Worm (Caenorhabditis elegans) whole organism, L4/young adult: Measurements from ENCODE around the gene F59F4.3.

Source experiments
- W03F9.2 ChIP-seq: fragments of 150-350 bp; optimal IDR thresholded peaks from 2 replicates; lab custom pipeline; 2014; ENCODE audit warnings: missing biosample characterization, missing genetic modification characterization
- dao-5 ChIP-seq: sonication (generic microtip); optimal IDR thresholded peaks from 2 replicates; lab custom pipeline; 2016; ENCODE audit warnings: missing genotype, missing genetic modification characterization, moderate library complexity, missing compliant biosample characterization
- him-1 ChIP-seq: sonication (generic microtip); optimal IDR thresholded peaks from 2 replicates; lab custom pipeline; 2016; ENCODE audit warnings: missing genotype, missing genetic modification reagents, missing genetic modification characterization, missing compliant biosample characterization

F59F4.3 gene

DNA sequence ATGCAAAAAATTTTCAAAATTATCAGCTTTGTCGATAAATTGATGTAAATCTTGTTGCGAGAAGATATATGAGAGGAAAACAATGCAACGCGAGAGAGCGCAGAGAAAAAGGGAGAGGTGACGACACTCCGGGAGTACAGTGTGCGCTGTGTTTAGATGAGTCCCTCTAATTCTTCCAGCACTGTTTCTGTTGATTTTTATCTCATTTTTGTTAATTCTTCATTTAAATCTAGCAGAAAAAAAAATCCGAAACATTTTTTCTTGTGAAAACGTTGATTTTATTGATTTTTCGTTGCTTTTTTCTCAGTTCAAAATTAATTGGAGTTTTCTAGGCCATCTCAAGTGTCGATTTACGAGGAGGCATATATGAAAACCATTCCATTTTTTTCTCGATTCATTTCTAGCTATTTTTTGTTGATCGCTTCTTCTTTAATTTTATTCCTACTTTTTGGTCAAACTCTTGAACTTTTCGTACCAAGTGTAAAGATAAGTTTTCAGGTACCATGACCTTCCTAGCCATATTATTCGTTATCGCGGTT lies 2.1 kb upstream of the F59F4.3 start, which contains the start of gene acl-1:
Gene acl-1, plus strand, starts transcription at position 489 of the 539 bp plus-strand sequence.
- peak; percentile 62 for TF ChIP-seq him-1
- TF ChIP-seq dao-5 (tag; lab: Kevin White, UChicago), result no peak
- peak; percentile 11 for TF ChIP-seq W03F9.2 (tag; lab: Kevin White, UChicago)

DNA sequence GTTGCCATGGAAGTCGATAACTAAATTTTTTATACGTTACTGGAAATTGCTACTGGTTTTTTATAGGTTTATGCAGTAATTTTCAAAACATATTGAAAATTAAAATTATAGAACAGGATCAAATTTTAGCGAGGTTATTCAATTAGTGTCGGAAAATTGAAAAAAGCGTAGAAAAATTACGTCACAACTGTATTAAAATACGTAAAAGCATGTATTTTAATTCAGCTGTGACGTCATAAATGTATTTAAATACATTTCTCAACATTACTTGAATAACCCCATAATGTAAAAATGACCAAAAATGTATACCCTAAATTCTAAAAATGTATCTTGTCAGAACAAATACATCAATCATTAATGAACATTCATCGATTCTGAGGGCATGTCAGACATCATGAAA lies 1.5 kb upstream of the F59F4.3 start:
- no peak for TF ChIP-seq W03F9.2 (tag; lab: Kevin White, UChicago)
- TF ChIP-seq dao-5 (tag; lab: Kevin White, UChicago), result no peak
- TF ChIP-seq him-1, result no peak

DNA sequence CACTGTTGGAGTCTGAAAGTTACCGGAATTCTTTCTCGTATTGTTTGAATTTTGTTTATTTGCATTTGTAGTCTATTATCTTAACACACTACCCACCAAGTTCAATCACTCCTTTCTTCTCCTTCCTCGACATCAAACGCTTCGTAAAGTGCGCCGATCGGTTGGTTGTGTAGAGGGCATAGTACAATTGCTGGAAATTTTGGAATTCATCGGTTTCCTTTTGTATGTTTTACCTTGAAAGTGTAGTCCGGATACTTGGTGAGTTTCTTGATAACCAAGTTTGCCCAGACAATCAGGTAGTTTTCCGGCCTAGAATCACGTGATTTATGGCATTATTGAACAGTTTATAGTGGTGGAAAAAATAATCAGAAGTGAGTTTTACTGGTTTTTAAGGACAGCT lies 841 bp downstream of the F59F4.3 start:
- TF ChIP-seq dao-5 (tag; lab: Kevin White, UChicago), result no peak
- no peak for TF ChIP-seq W03F9.2 (tag; lab: Kevin White, UChicago)
- no peak for TF ChIP-seq him-1

DNA sequence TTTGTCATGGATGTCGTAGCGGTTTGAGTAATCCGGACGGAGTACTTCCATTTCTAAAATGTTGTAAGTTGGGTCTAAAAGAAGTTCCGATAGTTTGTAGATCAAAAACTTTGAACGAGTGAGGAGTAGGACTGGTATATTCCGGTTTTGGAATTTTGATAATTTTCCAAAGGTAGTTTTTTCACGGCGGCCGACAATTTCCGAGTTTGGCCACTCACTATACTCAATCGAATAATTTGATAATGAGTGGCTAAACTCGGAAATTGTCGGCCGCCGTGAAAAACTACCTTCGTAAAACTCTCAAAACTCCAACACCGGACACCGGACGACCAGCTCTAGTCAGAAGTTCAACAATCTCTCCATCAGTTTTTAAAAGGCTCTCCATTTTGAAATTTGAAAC lies 3.1 kb downstream of the F59F4.3 start:
- TF ChIP-seq him-1 (no peak), dao-5 (tag; lab: Kevin White, UChicago) (no peak), W03F9.2 (tag; lab: Kevin White, UChicago) (no peak)

DNA sequence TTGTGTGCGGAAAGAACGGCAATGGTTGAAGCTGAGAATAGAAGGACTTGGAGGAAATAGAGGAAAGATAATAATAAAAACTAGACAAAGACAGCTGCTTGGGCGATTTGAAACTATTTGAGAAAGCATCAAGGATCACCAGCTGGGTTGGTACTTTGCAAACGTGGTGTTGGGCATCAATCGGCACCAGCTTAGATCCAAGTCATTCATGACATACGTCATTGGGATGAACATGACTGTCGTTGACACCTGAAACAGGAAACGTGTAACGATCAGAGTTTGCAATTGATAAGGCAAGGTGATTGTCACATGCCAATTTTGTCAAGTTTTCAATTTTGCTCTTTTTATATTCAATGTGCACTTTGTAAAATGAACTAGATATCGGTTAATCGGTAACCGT lies 4.9 kb downstream of the F59F4.3 start:
- TF ChIP-seq dao-5 (tag; lab: Kevin White, UChicago), result no peak
- TF ChIP-seq him-1, result no peak
- no peak for TF ChIP-seq W03F9.2 (tag; lab: Kevin White, UChicago)

DNA sequence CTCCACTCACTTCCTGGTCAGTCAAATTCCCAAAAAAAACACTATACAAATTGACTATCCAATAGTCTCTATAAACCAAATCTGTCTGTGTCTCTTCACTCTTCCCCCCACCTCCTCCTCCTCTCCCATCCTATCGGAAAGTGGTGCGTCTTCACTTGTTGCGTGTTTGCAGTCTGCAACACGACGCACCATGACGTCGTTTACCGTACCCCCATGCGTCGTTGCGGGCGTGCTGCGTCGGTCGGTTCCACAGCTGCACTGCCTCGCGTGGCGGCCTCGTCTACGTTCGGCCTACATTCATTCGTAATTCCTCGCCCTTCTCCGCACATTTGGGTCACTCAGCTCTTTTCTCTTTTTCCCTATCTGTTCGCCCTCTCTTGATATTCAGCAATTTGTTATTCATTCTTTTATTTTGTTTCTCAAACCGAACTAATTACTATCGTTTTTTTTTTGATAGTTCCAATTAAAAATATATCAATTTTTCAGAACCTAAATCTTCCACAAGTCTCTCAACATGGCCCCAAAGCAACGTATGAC lies 6.2 kb downstream of the F59F4.3 start, which contains the start of gene serp-1.1:
Gene serp-1.1, plus strand, starts transcription at position 487 of the 537 bp plus-strand sequence.
- TF ChIP-seq dao-5 (tag; lab: Kevin White, UChicago), result peak; percentile 92
- peak; percentile 95 for TF ChIP-seq him-1
- peak; percentile 91 for TF ChIP-seq W03F9.2 (tag; lab: Kevin White, UChicago)

DNA sequence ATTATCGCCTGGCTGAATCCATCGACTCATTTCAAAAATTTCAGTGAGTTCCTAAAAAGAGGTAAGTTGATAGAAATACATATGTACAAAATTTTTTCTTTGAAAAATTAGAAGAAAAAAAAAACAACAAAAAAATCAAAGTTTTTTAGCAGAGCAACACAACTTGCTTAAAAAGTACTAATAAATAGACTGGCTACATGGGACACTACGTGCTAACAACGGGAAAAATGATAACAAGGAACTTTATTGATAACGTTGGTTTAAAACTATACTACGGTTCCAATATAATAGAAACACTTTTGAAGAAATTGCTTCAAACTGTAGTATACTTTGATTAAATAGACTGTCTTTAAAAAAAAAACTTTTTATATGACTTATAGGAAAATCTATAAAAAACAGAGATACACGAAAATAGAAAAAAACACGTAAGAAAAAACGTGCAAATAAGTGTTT lies 8.9 kb downstream of the F59F4.3 start, which contains the start of gene acox-1.6:
Gene acox-1.6, minus strand, starts transcription at position 51 of the 453 bp plus-strand sequence.
- TF ChIP-seq W03F9.2 (tag; lab: Kevin White, UChicago) (no peak), dao-5 (tag; lab: Kevin White, UChicago) (no peak), him-1 (no peak)

DNA sequence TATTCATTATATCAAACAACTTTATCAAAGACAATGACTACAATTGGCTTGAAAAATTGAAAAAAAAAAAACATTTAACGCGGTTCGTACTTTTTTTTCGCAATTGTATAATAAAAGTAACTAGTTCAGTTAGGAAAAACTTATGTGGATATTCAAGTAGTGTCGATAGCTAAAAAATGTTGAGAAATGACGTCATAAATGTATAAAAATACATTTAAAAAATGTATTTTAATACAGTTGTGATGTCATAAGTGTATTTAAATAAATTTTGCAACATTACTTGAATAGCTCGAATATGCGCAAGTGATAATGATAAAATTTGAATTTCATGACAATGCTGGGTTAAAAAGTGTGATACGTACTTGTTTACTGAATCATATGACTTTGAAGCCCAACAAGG lies 15.9 kb downstream of the F59F4.3 start:
- TF ChIP-seq dao-5 (tag; lab: Kevin White, UChicago), result no peak
- no peak for TF ChIP-seq W03F9.2 (tag; lab: Kevin White, UChicago)
- TF ChIP-seq him-1, result no peak

DNA sequence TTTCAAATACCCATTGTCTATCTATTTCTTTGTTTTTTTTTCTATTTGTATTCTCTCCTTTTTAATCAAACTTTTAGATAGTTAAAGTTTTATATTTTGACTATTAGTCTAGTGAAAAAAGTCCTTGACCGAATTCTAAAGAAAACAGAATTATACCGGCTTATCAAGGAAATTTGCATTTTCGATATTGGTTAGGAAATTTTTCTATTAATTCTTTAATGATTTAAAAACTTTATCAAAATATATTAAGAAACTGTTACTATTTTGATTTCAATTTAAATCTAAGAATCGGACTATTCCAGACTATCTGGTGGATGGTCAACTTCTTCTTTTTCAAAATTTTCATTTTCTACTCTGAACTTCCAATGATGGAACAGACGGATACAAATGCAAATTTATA lies 19.3 kb downstream of the F59F4.3 start, which contains the start of gene Y7A5A.20:
Gene Y7A5A.20, plus strand, starts transcription at position 301 of the 400 bp plus-strand sequence.
- TF ChIP-seq dao-5 (tag; lab: Kevin White, UChicago), result no peak
- TF ChIP-seq W03F9.2 (tag; lab: Kevin White, UChicago), result no peak
- TF ChIP-seq him-1, result no peak

DNA sequence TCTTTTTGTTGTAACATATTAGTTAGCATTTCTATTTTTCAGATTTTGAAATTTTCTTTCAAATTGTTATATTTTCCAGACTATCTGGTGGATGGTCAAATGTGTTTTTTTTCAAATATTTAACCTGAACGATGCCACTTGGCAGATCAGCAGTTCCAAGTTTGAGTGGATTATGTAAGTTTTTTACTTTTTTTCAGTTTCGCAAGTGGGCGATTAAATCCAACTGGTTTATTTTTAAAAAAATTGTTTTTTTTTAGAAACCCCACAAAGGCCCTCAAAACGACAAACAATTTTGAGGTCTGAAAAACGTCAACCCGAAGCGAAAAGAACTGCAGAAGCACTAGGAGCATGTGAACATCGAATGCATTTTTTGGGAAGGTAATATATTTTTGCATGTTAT lies 20.5 kb downstream of the F59F4.3 start, which contains the start of gene Y7A5A.9:
Gene Y7A5A.9, plus strand, starts transcription at position 301 of the 400 bp plus-strand sequence.
- TF ChIP-seq dao-5 (tag; lab: Kevin White, UChicago), result no peak

DNA sequence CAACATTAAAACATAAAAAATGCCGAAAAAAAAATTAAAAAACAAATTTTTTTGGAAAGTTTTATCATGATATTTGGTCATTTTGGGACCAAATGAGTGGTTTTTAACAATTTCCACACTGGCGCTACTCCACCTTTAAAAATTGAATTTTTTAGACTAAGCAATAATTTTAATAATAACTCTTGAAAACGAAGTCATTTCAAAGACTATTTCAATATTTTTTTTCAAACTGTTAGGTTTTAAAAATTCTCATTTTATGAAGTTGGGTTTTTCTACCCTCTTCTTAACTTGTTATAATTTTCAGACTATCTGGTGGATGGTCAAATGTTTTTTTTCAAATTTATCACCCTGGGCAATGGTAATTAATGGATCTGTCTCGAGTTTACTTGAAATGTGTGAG lies 25.2 kb downstream of the F59F4.3 start, which contains the start of gene Y7A5A.8:
Gene Y7A5A.8, plus strand, starts transcription at position 301 of the 400 bp plus-strand sequence.
- TF ChIP-seq him-1, result no peak
- TF ChIP-seq dao-5 (tag; lab: Kevin White, UChicago), result no peak
- TF ChIP-seq W03F9.2 (tag; lab: Kevin White, UChicago), result no peak

DNA sequence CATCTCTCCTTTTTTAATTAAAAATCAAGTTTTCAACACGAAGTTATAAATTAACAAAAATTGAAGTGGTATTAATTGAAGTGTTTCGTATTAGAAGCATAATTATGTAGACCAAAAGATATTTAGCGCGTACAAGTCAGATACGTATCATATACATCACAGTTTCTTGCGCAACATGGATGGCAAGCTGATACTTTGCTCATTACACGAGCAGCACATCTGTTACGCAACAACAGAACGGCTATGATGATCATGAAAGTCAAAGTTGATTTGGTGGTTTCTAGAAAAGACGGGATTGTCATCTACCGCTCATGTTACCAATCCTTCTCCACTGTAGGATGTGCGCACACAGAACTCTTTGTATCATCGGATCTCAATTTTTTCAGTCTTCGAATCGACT lies 32.8 kb downstream of the F59F4.3 start:
- TF ChIP-seq him-1, result no peak
- no peak for TF ChIP-seq dao-5 (tag; lab: Kevin White, UChicago)
- no peak for TF ChIP-seq W03F9.2 (tag; lab: Kevin White, UChicago)

DNA sequence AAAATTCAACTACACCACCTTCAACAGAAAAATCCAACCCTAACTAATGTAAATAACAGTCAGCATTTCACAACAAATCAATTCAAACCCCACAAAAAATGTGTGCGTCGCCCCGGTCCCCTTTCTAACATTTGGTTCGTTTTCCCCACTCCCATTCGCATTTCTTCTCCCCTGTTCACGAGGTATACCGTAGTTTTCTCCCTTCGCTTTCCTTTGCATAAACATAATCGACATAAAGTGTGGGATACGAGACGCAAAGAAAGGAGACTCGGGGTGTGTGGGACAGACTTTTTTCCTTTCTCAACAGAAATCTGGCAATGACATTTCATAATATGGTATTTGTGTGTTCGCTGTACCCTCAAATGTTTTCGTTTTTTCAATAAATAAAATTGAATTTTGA lies 36.1 kb downstream of the F59F4.3 start:
- no peak for TF ChIP-seq W03F9.2 (tag; lab: Kevin White, UChicago)
- TF ChIP-seq dao-5 (tag; lab: Kevin White, UChicago), result no peak
- no peak for TF ChIP-seq him-1

DNA sequence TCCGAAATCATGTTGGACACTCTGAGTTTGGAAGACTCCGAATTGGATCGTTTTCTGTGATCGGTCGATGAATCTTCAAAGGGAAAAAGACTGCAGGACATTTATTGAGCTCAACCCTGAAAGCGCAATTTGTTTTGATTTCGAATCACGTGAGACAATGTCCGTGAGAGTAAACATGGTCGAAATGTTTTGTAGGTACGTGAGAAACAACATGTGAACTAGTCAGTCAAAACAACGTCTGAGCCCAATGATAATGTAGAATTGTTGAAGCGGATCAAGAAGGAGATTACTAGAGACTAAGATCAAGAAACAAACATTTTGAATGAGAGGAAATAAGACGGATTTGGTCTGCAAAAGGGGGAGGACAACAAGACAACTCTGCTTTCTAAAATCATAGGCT lies 43.3 kb downstream of the F59F4.3 start, which contains the start of gene Y7A5A.7:
Gene Y7A5A.7, minus strand, starts transcription at position 101 of the 400 bp plus-strand sequence.
- no peak for TF ChIP-seq dao-5 (tag; lab: Kevin White, UChicago)
- no peak for TF ChIP-seq him-1
- no peak for TF ChIP-seq W03F9.2 (tag; lab: Kevin White, UChicago)
